Fruit fly (Drosophila melanogaster) whole organism, wandering third instar larva: ENCODE data around the gene CG44088.

Source experiments
- Abd-B ChIP-seq: fragments of >200 bp; optimal IDR thresholded peaks from 2 replicates; lab custom pipeline; 2017; ENCODE audit warnings: missing biosample characterization, missing genetic modification characterization
- CG32264 ChIP-seq: fragments of 200-800 bp; sonication (Bioruptor generic); optimal IDR thresholded peaks from 2 replicates; lab custom pipeline; 2016; ENCODE audit warnings: missing biosample characterization, missing genetic modification characterization
- CG9705 ChIP-seq: fragments of 200-800 bp; sonication (Bioruptor generic); optimal IDR thresholded peaks from 2 replicates; lab custom pipeline; 2018; ENCODE audit warnings: missing biosample characterization, mild to moderate bottlenecking, missing genetic modification characterization
- CrebA ChIP-seq: fragments of 200-800 bp; sonication (Bioruptor generic); optimal IDR thresholded peaks from 2 replicates; lab custom pipeline; 2016; ENCODE audit warnings: missing biosample characterization, mild to moderate bottlenecking, missing genetic modification characterization, borderline replicate concordance
- Dfd ChIP-seq: fragments of >200 bp; optimal IDR thresholded peaks from 2 replicates; lab custom pipeline; 2017; ENCODE audit warnings: missing biosample characterization, missing genetic modification characterization
- Dif ChIP-seq: fragments of 200-275, 200-300 bp; sonication (Bioruptor generic); optimal IDR thresholded peaks from 2 replicates; lab custom pipeline; 2018; ENCODE audit warnings: missing biosample characterization, missing genetic modification characterization; ENCODE audit not compliant: partially characterized antibody
- GATAd ChIP-seq: sonication (Bioruptor generic); optimal IDR thresholded peaks from 2 replicates; lab custom pipeline; 2016; ENCODE audit warnings: missing biosample characterization, missing genetic modification characterization
- HLH106 ChIP-seq: fragments of 200-800 bp; optimal IDR thresholded peaks from 3 replicates; lab custom pipeline; 2019; ENCODE audit warnings: missing biosample characterization, mild to moderate bottlenecking, missing genetic modification characterization, moderate library complexity
- Hr78 ChIP-seq: fragments of >200 bp; optimal IDR thresholded peaks from 2 replicates; lab custom pipeline; 2017; ENCODE audit warnings: missing biosample characterization, missing genetic modification characterization
- Myc ChIP-seq: fragments of >200 bp; optimal IDR thresholded peaks from 2 replicates; lab custom pipeline; 2017
- N ChIP-seq: fragments of >200 bp; optimal IDR thresholded peaks from 2 replicates; lab custom pipeline; 2018; ENCODE audit warnings: missing biosample characterization, missing external identifiers, missing genetic modification characterization
- OdsH ChIP-seq: fragments of 200-800 bp; sonication (Bioruptor generic); optimal IDR thresholded peaks from 2 replicates; lab custom pipeline; 2016; ENCODE audit warnings: missing biosample characterization, mild to moderate bottlenecking, missing genetic modification characterization
- Sp1 ChIP-seq: fragments of 200-800 bp; sonication (Bioruptor generic); optimal IDR thresholded peaks from 3 replicates; lab custom pipeline; 2019; ENCODE audit warnings: missing biosample characterization, mild to moderate bottlenecking, missing genetic modification characterization, moderate library complexity
- Vsx2 ChIP-seq: fragments of 200-300, 225-300 bp; sonication (Bioruptor generic); optimal IDR thresholded peaks from 2 replicates; lab custom pipeline; 2018; ENCODE audit warnings: missing biosample characterization, missing genetic modification characterization; ENCODE audit not compliant: partially characterized antibody
- br ChIP-seq: fragments of 200-800 bp; sonication (Bioruptor generic); optimal IDR thresholded peaks from 2 replicates; lab custom pipeline; 2016; ENCODE audit warnings: missing biosample characterization, missing genetic modification characterization
- dl ChIP-seq, 2 experiments: fragments of 175-275, 200-275 bp in 1 of 2; fragments of 200-275 bp in 1 of 2; sonication (Bioruptor generic); optimal IDR thresholded peaks; lab custom pipeline; 2018; ENCODE audit warnings: mild to moderate bottlenecking in 2 of 2, missing biosample characterization in 2 of 2, missing genetic modification characterization in 2 of 2, moderate library complexity in 2 of 2; ENCODE audit not compliant: partially characterized antibody in 2 of 2, insufficient read depth in 1 of 2
- dmrt93B ChIP-seq: fragments of 200-800 bp; sonication (Bioruptor generic); optimal IDR thresholded peaks from 2 replicates; lab custom pipeline; 2018; ENCODE audit warnings: missing biosample characterization, mild to moderate bottlenecking, missing genetic modification characterization
- dsf ChIP-seq: sonication (Bioruptor generic); optimal IDR thresholded peaks from 2 replicates; lab custom pipeline; 2016; ENCODE audit warnings: missing biosample characterization, missing genetic modification characterization, borderline replicate concordance
- ey ChIP-seq: fragments of 200-800 bp; sonication (Bioruptor generic); optimal IDR thresholded peaks from 2 replicates; lab custom pipeline; 2016; ENCODE audit warnings: missing biosample characterization, missing genetic modification characterization
- foxo ChIP-seq, 2 experiments: fragments of 200-800 bp; sonication (Bioruptor generic); optimal IDR thresholded peaks; 2 replicates in 1 of 2; 3 replicates in 1 of 2; lab custom pipeline; 2016 to 2017; ENCODE audit warnings: missing biosample characterization in 2 of 2, missing genetic modification characterization in 2 of 2
- fru ChIP-seq: fragments of 200-800 bp; sonication (Bioruptor generic); optimal IDR thresholded peaks from 3 replicates; lab custom pipeline; 2016; ENCODE audit warnings: missing biosample characterization, mild to moderate bottlenecking, missing genetic modification characterization
- h ChIP-seq: fragments of 200-800 bp; sonication (Bioruptor generic); optimal IDR thresholded peaks from 3 replicates; lab custom pipeline; 2016; ENCODE audit warnings: missing biosample characterization, mild to moderate bottlenecking, missing genetic modification characterization
- jim ChIP-seq: fragments of 175-275, 200-325 bp; sonication (Bioruptor generic); optimal IDR thresholded peaks from 2 replicates; lab custom pipeline; 2016; ENCODE audit warnings: missing biosample characterization, mild to moderate bottlenecking, missing genetic modification characterization
- pan ChIP-seq: fragments of >200 bp; optimal IDR thresholded peaks from 2 replicates; lab custom pipeline; 2017
- psq ChIP-seq: fragments of 200-800 bp; sonication (Bioruptor generic); optimal IDR thresholded peaks from 3 replicates; lab custom pipeline; 2017; ENCODE audit warnings: missing biosample characterization, mild to moderate bottlenecking, missing genetic modification characterization, moderate library complexity
- rgr ChIP-seq: fragments of 200-800 bp; sonication (Bioruptor generic); optimal IDR thresholded peaks from 3 replicates; lab custom pipeline; 2016; ENCODE audit warnings: missing biosample characterization, mild to moderate bottlenecking, missing genetic modification characterization
- sage ChIP-seq: fragments of 200-800 bp; sonication (Bioruptor generic); optimal IDR thresholded peaks from 2 replicates; lab custom pipeline; 2016; ENCODE audit warnings: missing biosample characterization, mild to moderate bottlenecking, missing genetic modification characterization
- tai ChIP-seq: sonication (Bioruptor generic); optimal IDR thresholded peaks from 2 replicates; lab custom pipeline; 2016; ENCODE audit warnings: missing biosample characterization, missing genetic modification characterization
- usp ChIP-seq: fragments of >200 bp; optimal IDR thresholded peaks from 2 replicates; lab custom pipeline; 2017; ENCODE audit warnings: missing biosample characterization, missing genetic modification characterization
- woc ChIP-seq: sonication (Bioruptor generic); optimal IDR thresholded peaks from 2 replicates; lab custom pipeline; 2016; ENCODE audit warnings: missing biosample characterization, mild to moderate bottlenecking, missing genetic modification characterization

Gene CG44088

DNA sequence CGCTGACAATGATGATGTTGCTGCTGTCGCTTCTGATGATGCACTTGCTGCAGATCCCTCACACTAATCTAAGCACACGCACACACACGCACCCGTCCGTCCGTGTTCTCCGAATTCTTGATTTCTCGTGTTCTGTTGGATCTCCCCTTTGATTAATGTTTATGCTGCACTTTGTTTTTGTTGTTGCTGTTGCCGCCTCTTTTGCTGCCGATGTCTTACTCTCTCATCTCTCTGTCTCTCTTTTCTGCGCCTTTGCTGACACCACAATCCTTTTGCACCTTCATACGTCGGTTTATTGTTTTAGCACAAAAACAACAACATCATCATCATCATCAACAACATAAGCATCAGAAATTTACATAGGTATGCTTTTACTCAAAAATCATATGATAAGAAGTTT, 23.2 kb upstream of the CG44088 start:
- no peak for TF ChIP-seq pan
- TF ChIP-seq dsf (GFP tag; lab: Kevin White, UChicago), result no peak
- no peak for TF ChIP-seq sage (GFP tag; lab: Kevin White, UChicago)
- TF ChIP-seq psq, result peak; percentile 19
- TF ChIP-seq Dif (GFP tag; lab: Kevin White, UChicago), result no peak
- TF ChIP-seq foxo (GFP tag; optimal IDR thresholded peaks at IDR 0.05; lab: Kevin White, UChicago), result no peak

DNA sequence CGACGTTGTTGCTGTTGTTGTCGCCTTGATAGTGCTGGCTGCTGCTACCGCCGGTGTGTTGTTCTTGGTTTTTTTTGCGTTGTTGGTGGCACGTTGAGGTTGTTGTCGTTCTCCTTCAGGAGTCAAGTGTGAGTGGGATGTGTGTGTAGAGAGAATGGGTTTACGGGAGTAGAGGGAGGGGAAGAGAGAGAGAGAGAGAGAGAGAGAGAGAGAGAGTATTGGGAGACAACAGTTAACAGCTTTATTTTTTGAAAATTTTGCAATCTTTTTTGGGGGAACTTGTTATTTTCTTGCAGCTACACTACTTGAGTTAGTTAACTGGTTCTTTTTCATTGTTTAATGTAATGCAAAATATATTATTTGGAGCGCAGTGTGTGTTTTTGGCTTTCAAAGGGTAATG, 22.7 kb upstream of the CG44088 start:
- TF ChIP-seq tai (GFP tag; lab: Kevin White, UChicago) (no peak), jim (GFP tag; lab: Kevin White, UChicago) (no peak)

DNA sequence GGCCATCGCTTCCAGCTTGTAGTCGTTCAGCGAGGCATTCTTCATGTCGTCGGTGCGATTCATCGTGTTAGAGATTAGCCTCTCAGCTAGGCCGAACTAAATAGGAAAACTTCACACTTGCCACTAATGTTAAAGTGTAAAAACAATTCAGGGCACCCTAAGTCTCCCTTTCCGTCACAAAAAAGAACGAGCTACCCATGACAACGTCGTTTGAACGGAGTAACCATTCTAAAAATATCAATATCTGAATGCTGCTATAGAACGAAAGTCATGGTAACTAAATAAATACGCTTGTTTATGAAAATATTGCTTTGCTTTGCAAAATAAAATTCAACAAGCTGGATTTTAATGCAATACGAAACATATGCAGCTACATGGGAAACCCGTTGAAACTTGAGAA, 9.8 kb upstream of the CG44088 start, which contains the start of gene Ccdc39:
Gene Ccdc39, minus strand, starts transcription at position 101 of the 400 bp plus-strand sequence.
- TF ChIP-seq CG9705 (GFP tag; lab: Kevin White, UChicago), result no peak
- TF ChIP-seq psq, result no peak
- TF ChIP-seq Sp1 (GFP tag; lab: Kevin White, UChicago), result no peak
- no peak for TF ChIP-seq CrebA
- TF ChIP-seq N (GFP tag; lab: Kevin White, UChicago), result no peak
- TF ChIP-seq woc (GFP tag; lab: Kevin White, UChicago), result no peak
- TF ChIP-seq fru (GFP tag; lab: Kevin White, UChicago), result no peak
- TF ChIP-seq CG32264 (GFP tag; lab: Kevin White, UChicago), result no peak
- no peak for TF ChIP-seq dl (GFP tag; optimal IDR thresholded peaks at IDR 0.05; lab: Kevin White, UChicago; ENCODE audit: insufficient read depth in 1 of 2, partially characterized antibody in 2 of 2)
- no peak for TF ChIP-seq Hr78 (GFP tag; lab: Kevin White, UChicago)
- TF ChIP-seq rgr (GFP tag; lab: Kevin White, UChicago), result no peak
- no peak for TF ChIP-seq usp (GFP tag; lab: Kevin White, UChicago)
- TF ChIP-seq Abd-B (GFP tag; lab: Kevin White, UChicago), result no peak
- TF ChIP-seq ey, result no peak
- TF ChIP-seq foxo (GFP tag; optimal IDR thresholded peaks at IDR 0.05; lab: Kevin White, UChicago), result no peak
- TF ChIP-seq br (GFP tag; lab: Kevin White, UChicago), result no peak
- no peak for TF ChIP-seq dmrt93B (GFP tag; lab: Kevin White, UChicago)
- no peak for TF ChIP-seq GATAd (GFP tag; lab: Kevin White, UChicago)
- TF ChIP-seq Dif (GFP tag; lab: Kevin White, UChicago), result no peak

DNA sequence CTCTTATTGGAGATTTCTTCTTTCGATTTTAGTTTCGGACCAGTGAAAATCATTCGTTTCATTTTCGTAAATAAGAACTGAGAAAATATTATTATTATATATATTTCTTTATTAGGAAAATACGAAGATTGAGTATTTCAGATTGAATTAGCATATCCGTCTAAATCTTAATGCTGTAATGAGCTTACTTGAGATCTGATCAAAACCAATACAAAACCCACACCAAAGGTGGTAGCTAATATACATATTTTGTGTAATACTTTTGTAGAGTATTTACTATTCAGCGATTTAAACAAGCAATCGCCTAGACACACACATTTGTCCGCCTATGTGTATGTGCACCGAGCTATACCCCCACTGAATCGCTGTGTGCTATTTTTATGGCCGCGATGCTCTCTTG, 5.9 kb upstream of the CG44088 start:
- TF ChIP-seq h (GFP tag; lab: Kevin White, UChicago) (no peak), OdsH (GFP tag; lab: Kevin White, UChicago) (no peak), CrebA (no peak), Vsx2 (GFP tag; lab: Kevin White, UChicago) (no peak), Dfd (GFP tag; lab: Kevin White, UChicago) (no peak), Dif (GFP tag; lab: Kevin White, UChicago) (no peak)

DNA sequence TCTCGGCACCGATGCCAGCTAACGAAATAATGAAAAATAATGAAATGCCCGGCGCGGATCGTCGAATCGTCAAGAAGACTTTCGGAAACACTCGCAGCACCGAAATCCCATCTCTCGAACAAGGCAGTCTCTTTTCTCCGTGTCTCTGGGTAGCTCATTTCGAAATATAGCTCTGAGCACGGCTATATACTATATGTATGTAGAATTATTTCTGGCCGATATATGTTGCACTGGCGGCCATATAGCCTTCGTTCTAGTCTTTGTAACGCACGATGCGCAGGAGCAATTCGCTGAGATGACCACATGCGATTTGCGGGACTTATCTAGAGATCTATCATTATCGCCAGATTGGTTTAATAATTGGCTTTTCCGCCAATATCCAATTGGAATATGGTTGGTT, 5.4 kb upstream of the CG44088 start, which contains the start of gene CG14655:
Gene CG14655, minus strand, starts transcription at position 41 of the 400 bp plus-strand sequence.
- TF ChIP-seq foxo (GFP tag; optimal IDR thresholded peaks at IDR 0.05; lab: Kevin White, UChicago) (no peak), GATAd (GFP tag; lab: Kevin White, UChicago) (no peak), sage (GFP tag; lab: Kevin White, UChicago) (no peak), fru (GFP tag; lab: Kevin White, UChicago) (no peak), usp (GFP tag; lab: Kevin White, UChicago) (no peak), h (GFP tag; lab: Kevin White, UChicago) (no peak), ey (no peak), Myc (lab: Kevin White, UChicago) (no peak), HLH106 (tag; lab: Kevin White, UChicago) (no peak), dl (GFP tag; optimal IDR thresholded peaks at IDR 0.05; lab: Kevin White, UChicago; ENCODE audit: insufficient read depth in 1 of 2, partially characterized antibody in 2 of 2) (no peak), CG32264 (GFP tag; lab: Kevin White, UChicago) (no peak), CrebA (no peak), pan (no peak), woc (GFP tag; lab: Kevin White, UChicago) (no peak)
